Fruit fly (Drosophila melanogaster) whole organism, pupa: ENCODE measurements around the gene CG34290.

Experiments
- CG17806 ChIP-seq: fragments of 200-800 bp; sonication (Bioruptor generic); optimal IDR thresholded peaks from 2 replicates; lab custom pipeline; 2018; ENCODE audit warnings: missing biosample characterization, mild to moderate bottlenecking, missing genetic modification characterization, moderate library complexity
- fd96Ca ChIP-seq: fragments of 200-800 bp; sonication (Bioruptor generic); IDR thresholded peaks from 3 replicates; pipeline ENCODE4 v1.3.6; 2022; ENCODE audit warnings: missing biosample characterization, missing genetic modification characterization

DNA sequence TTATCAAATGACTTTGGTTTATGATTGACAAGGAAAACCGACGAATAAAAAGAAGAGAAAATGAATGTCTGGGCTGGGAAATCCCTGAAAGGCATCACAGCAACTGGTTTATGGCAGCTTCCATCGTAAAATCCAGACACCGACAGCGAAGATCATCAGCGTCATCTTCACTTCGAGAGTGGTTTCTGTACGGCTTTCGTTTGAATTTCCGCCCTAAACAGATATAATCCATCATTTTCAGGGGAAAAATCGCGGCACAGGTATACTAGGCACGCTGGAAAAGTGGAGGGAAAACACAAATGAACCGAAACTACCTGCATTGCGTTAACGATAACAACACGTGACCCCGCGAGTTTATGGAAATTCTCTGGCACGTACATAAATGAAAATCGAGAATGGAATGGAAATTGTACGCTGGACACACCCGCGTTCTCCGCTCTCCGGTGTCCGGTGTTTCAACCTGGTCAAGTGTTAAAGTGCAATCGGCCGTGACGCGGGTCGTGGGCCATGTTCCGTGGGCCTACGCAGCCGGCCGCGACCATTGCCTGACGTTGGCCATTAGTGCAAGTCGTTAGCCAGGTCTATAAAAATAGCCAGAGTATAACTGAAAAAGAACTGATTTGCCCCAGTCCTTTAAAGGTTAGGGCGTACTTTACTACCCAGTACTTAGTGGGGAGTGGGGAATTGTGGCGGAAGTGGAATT lies 8.0 kb upstream of the CG34290 start:
- TF ChIP-seq fd96Ca (no peak), CG17806 (tag; lab: Kevin White, UChicago) (no peak)
